Worm (Caenorhabditis elegans): ENCODE measurements around the gene F52D10.2.

ce11 chrX:11632107-11632506, 40.6 kb upstream of the F52D10.2 start, which contains the start of gene sto-6:
- no peak for TF ChIP-seq dpl-1 (GFP tag; optimal IDR thresholded peaks at IDR 0.05)
- no peak for TF ChIP-seq aha-1 (tag; optimal IDR thresholded peaks at IDR 0.05)
- no peak for TF ChIP-seq pag-3 (tag; optimal IDR thresholded peaks at IDR 0.05; ENCODE audit: borderline replicate concordance, insufficient read depth)
- no peak for TF ChIP-seq alr-1 (tag; optimal IDR thresholded peaks at IDR 0.05; ENCODE audit: borderline replicate concordance)
- no peak for TF ChIP-seq unc-62 (GFP tag; optimal IDR thresholded peaks at IDR 0.05)
- TF ChIP-seq nhr-237 (tag; optimal IDR thresholded peaks at IDR 0.05), result no peak
- no peak for TF ChIP-seq nhr-77 (tag; optimal IDR thresholded peaks at IDR 0.05)
- no peak for TF ChIP-seq unc-130 (tag; optimal IDR thresholded peaks at IDR 0.05)
- TF ChIP-seq mdl-1 (tag; optimal IDR thresholded peaks at IDR 0.05), result no peak
- no peak for TF ChIP-seq ceh-63 (GFP tag; optimal IDR thresholded peaks at IDR 0.05)
- TF ChIP-seq egl-27 (tag; optimal IDR thresholded peaks at IDR 0.05), result no peak
- TF ChIP-seq unc-98 (GFP tag; IDR thresholded peaks at IDR 0.05), result no peak
- TF ChIP-seq egl-13 (tag; optimal IDR thresholded peaks at IDR 0.05), result no peak
